Fruit fly (Drosophila melanogaster): Measurements from ENCODE around the gene Btk.
A peak's percentile ranks its signal among the peaks of the same experiment; 100 is the strongest.

Gene Btk

dm6 chr2L:8288087-8288486 is 12.8 kb downstream of the Btk start (continued):
- TF ChIP-seq pros (GFP tag; optimal IDR thresholded peaks at IDR 0.05), result peak; percentile 15
- TF ChIP-seq fd64A (GFP tag; optimal IDR thresholded peaks at IDR 0.05), result no peak
- no peak for TF ChIP-seq CG7357 (GFP tag; IDR thresholded peaks at IDR 0.05)
- peak; percentile 42 for TF ChIP-seq Med (GFP tag)
- no peak for TF ChIP-seq Hr39 (optimal IDR thresholded peaks at IDR 0.05)
- TF ChIP-seq amos (GFP tag; IDR thresholded peaks at IDR 0.05; ENCODE audit: partially characterized antibody), result no peak
- no peak for TF ChIP-seq CG17912 (GFP tag; optimal IDR thresholded peaks at IDR 0.05)
- TF ChIP-seq H15 (GFP tag; IDR thresholded peaks at IDR 0.05), result no peak
- TF ChIP-seq Ada2b (GFP tag; IDR thresholded peaks at IDR 0.05), result no peak

dm6 chr2L:8286595-8286994 is 14.3 kb downstream of the Btk start:
- no peak for TF ChIP-seq Myb (GFP tag; optimal IDR thresholded peaks at IDR 0.05)
- peak; percentile 94 for TF ChIP-seq twi (tag; optimal IDR thresholded peaks at IDR 0.05)

dm6 chr2L:8284913-8285619 is 15.8 kb downstream of the Btk start:
- TF ChIP-seq ase (GFP tag; IDR thresholded peaks at IDR 0.05) (no peak), odd (GFP tag; optimal IDR thresholded peaks at IDR 0.05) (peak; percentile 4), CG3281 (GFP tag; optimal IDR thresholded peaks at IDR 0.05) (peak; percentile 9), prd (optimal IDR thresholded peaks at IDR 0.05) (no peak), prd (GFP tag; IDR thresholded peaks at IDR 0.05) (peak; percentile 38; the same call in 1 of the 3 replicates), kni (GFP tag; optimal IDR thresholded peaks at IDR 0.05) (peak; percentile 40), Sox102F (GFP tag; optimal IDR thresholded peaks at IDR 0.05) (peak; percentile 74), phol (tag; optimal IDR thresholded peaks at IDR 0.05) (peak; percentile 47), CG12391 (tag; optimal IDR thresholded peaks at IDR 0.05) (peak; percentile 17), sisA (GFP tag; IDR thresholded peaks at IDR 0.05) (no peak), CG4424 (GFP tag; optimal IDR thresholded peaks at IDR 0.05) (peak; percentile 21), CG8765 (GFP tag; IDR thresholded peaks at IDR 0.05) (no peak), CG11504 (tag; optimal IDR thresholded peaks at IDR 0.05) (peak; percentile 60), CG17829 (tag; optimal IDR thresholded peaks at IDR 0.05) (peak; percentile 5), Oli (tag; optimal IDR thresholded peaks at IDR 0.05) (peak; percentile 40), CG10959 (GFP tag; IDR thresholded peaks at IDR 0.05) (no peak), CG10209 (GFP tag; optimal IDR thresholded peaks at IDR 0.05) (no peak), chm (GFP tag; IDR thresholded peaks at IDR 0.05) (peak; percentile 26; the same call in 1 of the 2 replicates), gem (tag; optimal IDR thresholded peaks at IDR 0.05) (peak; percentile 59), slbo (GFP tag; IDR thresholded peaks at IDR 0.05) (no peak), row (GFP tag; IDR thresholded peaks at IDR 0.05) (0 out of 3 replicates have a peak, but pooled peaks have one; percentile 14), PHDP (tag; optimal IDR thresholded peaks at IDR 0.05) (peak; percentile 12), lab (GFP tag; optimal IDR thresholded peaks at IDR 0.05) (peak; percentile 27), Hr3 (GFP tag; optimal IDR thresholded peaks at IDR 0.05) (no peak), Stat92E (GFP tag; optimal IDR thresholded peaks at IDR 0.05) (no peak), D19A (tag; optimal IDR thresholded peaks at IDR 0.05) (peak; percentile 22), ATbp (GFP tag; optimal IDR thresholded peaks at IDR 0.05) (peak; percentile 80), Fer1 (GFP tag; optimal IDR thresholded peaks at IDR 0.05) (peak; percentile 23), Med (GFP tag) (peak; percentile 48), Gsc (GFP tag; IDR thresholded peaks at IDR 0.05) (no peak), fd64A (GFP tag; optimal IDR thresholded peaks at IDR 0.05) (peak; percentile 52), CG1603 (tag; optimal IDR thresholded peaks at IDR 0.05) (peak; percentile 21), bsh (GFP tag; optimal IDR thresholded peaks at IDR 0.05) (peak in 1 of 2 experiments; percentile 61), lmd (GFP tag; IDR thresholded peaks at IDR 0.05) (no peak), CG8388 (GFP tag; optimal IDR thresholded peaks at IDR 0.05) (peak; percentile 28), ewg (GFP tag; optimal IDR thresholded peaks at IDR 0.05) (peak; percentile 11), ind (GFP tag; optimal IDR thresholded peaks at IDR 0.05) (no peak)

Measured in whole organism, embryonic.